Worm (Caenorhabditis elegans) whole organism, midembryonic: ENCODE results near the gene srd-45.

Experiments used
- T22C8.4 ChIP-seq: fragments of 200-800 bp; sonication (Bioruptor generic); IDR thresholded peaks from 2 replicates; pipeline ENCODE4 v1.3.6; 2022; ENCODE audit warnings: missing genetic modification characterization, missing compliant biosample characterization
- cog-1 ChIP-seq: sonication (generic microtip); optimal IDR thresholded peaks from 2 replicates; lab custom pipeline; 2016; ENCODE audit warnings: missing genetic modification characterization, missing compliant biosample characterization
- flt-1 ChIP-seq: fragments of 200-800 bp; sonication (Bioruptor generic); IDR thresholded peaks from 2 replicates; pipeline ENCODE4 v1.3.6; 2022; ENCODE audit warnings: missing genetic modification characterization, missing compliant biosample characterization
- klf-2 ChIP-seq: fragments of 200-800 bp; sonication (Bioruptor generic); conservative IDR thresholded peaks from 2 replicates; pipeline ENCODE4 v1.3.6; 2022; ENCODE audit warnings: missing genetic modification reagents, missing genetic modification characterization, missing compliant biosample characterization
- med-1 ChIP-seq: sonication (generic microtip); optimal IDR thresholded peaks from 2 replicates; lab custom pipeline; 2017; ENCODE audit warnings: missing genetic modification characterization, mild to moderate bottlenecking, missing compliant biosample characterization, antibody characterized with exemption, missing genetic modification reagents; ENCODE audit not compliant: insufficient read depth
- ref-1 ChIP-seq: fragments of 200-800 bp; sonication (Bioruptor generic); conservative IDR thresholded peaks from 2 replicates; pipeline ENCODE4 v1.3.6; 2022; ENCODE audit warnings: missing genetic modification reagents, missing genetic modification characterization, missing compliant biosample characterization
- tab-1 ChIP-seq: fragments of 200-800 bp; sonication (Bioruptor generic); IDR thresholded peaks from 2 replicates; pipeline ENCODE4 v1.3.6; 2022; ENCODE audit warnings: missing genetic modification characterization, missing compliant biosample characterization
- ztf-23 ChIP-seq: fragments of 200-800 bp; sonication (Bioruptor generic); IDR thresholded peaks from 2 replicates; pipeline ENCODE4 v1.3.6; 2022; ENCODE audit warnings: missing genetic modification reagents, missing genetic modification characterization, missing compliant biosample characterization
- ztf-29 ChIP-seq: fragments of 200-800 bp; sonication (Bioruptor generic); IDR thresholded peaks from 2 replicates; pipeline ENCODE4 v1.3.6; 2022; ENCODE audit warnings: missing genetic modification reagents, missing genetic modification characterization, missing compliant biosample characterization

ce11 chrX:12350207-12350606, 21.4 kb downstream of the srd-45 start, which contains the start of gene F42F12.3:
- TF ChIP-seq T22C8.4 (GFP tag; lab: Robert Waterston, UW) (no peak), klf-2 (GFP tag; lab: Robert Waterston, UW) (no peak), flt-1 (GFP tag; lab: Robert Waterston, UW) (no peak), ztf-23 (GFP tag; lab: Robert Waterston, UW) (no peak), cog-1 (tag; lab: Kevin White, UChicago) (no peak), tab-1 (GFP tag; lab: Robert Waterston, UW) (no peak), med-1 (GFP tag; lab: Kevin White, UChicago) (no peak), ref-1 (GFP tag; lab: Robert Waterston, UW) (no peak), ztf-29 (GFP tag; lab: Robert Waterston, UW) (no peak)
